Fruit fly (Drosophila melanogaster) whole organism, wandering third instar larva: ENCODE results near the gene Gnf1.
A peak's percentile ranks its signal among the peaks of the same experiment; 100 is the strongest.

Experiments
- Abd-B ChIP-seq: fragments of >200 bp; optimal IDR thresholded peaks from 2 replicates; lab custom pipeline; 2017; ENCODE audit warnings: missing biosample characterization, missing genetic modification characterization
- CG32264 ChIP-seq: fragments of 200-800 bp; sonication (Bioruptor generic); optimal IDR thresholded peaks from 2 replicates; lab custom pipeline; 2016; ENCODE audit warnings: missing biosample characterization, missing genetic modification characterization
- CG9705 ChIP-seq: fragments of 200-800 bp; sonication (Bioruptor generic); optimal IDR thresholded peaks from 2 replicates; lab custom pipeline; 2018; ENCODE audit warnings: missing biosample characterization, mild to moderate bottlenecking, missing genetic modification characterization
- CrebA ChIP-seq: fragments of 200-800 bp; sonication (Bioruptor generic); optimal IDR thresholded peaks from 2 replicates; lab custom pipeline; 2016; ENCODE audit warnings: missing biosample characterization, mild to moderate bottlenecking, missing genetic modification characterization, borderline replicate concordance
- Dif ChIP-seq: fragments of 200-275, 200-300 bp; sonication (Bioruptor generic); optimal IDR thresholded peaks from 2 replicates; lab custom pipeline; 2018; ENCODE audit warnings: missing biosample characterization, missing genetic modification characterization; ENCODE audit not compliant: partially characterized antibody
- GATAd ChIP-seq: sonication (Bioruptor generic); optimal IDR thresholded peaks from 2 replicates; lab custom pipeline; 2016; ENCODE audit warnings: missing biosample characterization, missing genetic modification characterization
- HLH106 ChIP-seq: fragments of 200-800 bp; optimal IDR thresholded peaks from 3 replicates; lab custom pipeline; 2019; ENCODE audit warnings: missing biosample characterization, mild to moderate bottlenecking, missing genetic modification characterization, moderate library complexity
- Hnf4 ChIP-seq: fragments of 200-800 bp; sonication (Bioruptor generic); optimal IDR thresholded peaks from 2 replicates; lab custom pipeline; 2016; ENCODE audit warnings: missing biosample characterization, mild to moderate bottlenecking, missing genetic modification characterization
- Hr78 ChIP-seq: fragments of >200 bp; optimal IDR thresholded peaks from 2 replicates; lab custom pipeline; 2017; ENCODE audit warnings: missing biosample characterization, missing genetic modification characterization
- Hr83 ChIP-seq: fragments of 200-300 bp; sonication (Bioruptor generic); optimal IDR thresholded peaks from 2 replicates; lab custom pipeline; 2016; ENCODE audit warnings: missing biosample characterization, mild to moderate bottlenecking, missing genetic modification characterization, moderate library complexity; ENCODE audit not compliant: poor library complexity, severe bottlenecking
- Jra ChIP-seq: sonication (Bioruptor generic); optimal IDR thresholded peaks from 2 replicates; lab custom pipeline; 2016; ENCODE audit warnings: missing biosample characterization, missing genetic modification characterization
- Mio ChIP-seq: sonication (Bioruptor generic); optimal IDR thresholded peaks from 2 replicates; lab custom pipeline; 2016; ENCODE audit warnings: missing biosample characterization, missing genetic modification characterization
- Myc ChIP-seq: fragments of >200 bp; optimal IDR thresholded peaks from 2 replicates; lab custom pipeline; 2017
- N ChIP-seq: fragments of >200 bp; optimal IDR thresholded peaks from 2 replicates; lab custom pipeline; 2018; ENCODE audit warnings: missing biosample characterization, missing external identifiers, missing genetic modification characterization
- OdsH ChIP-seq: fragments of 200-800 bp; sonication (Bioruptor generic); optimal IDR thresholded peaks from 2 replicates; lab custom pipeline; 2016; ENCODE audit warnings: missing biosample characterization, mild to moderate bottlenecking, missing genetic modification characterization
- Rel ChIP-seq, 2 experiments: fragments of 200-800 bp; sonication (Bioruptor generic) in 1 of 2; optimal IDR thresholded peaks; 2 replicates in 1 of 2; 3 replicates in 1 of 2; lab custom pipeline; 2016 to 2019; ENCODE audit warnings: mild to moderate bottlenecking in 2 of 2, missing biosample characterization in 2 of 2, missing genetic modification characterization in 2 of 2, moderate library complexity in 1 of 2
- Sp1 ChIP-seq: fragments of 200-800 bp; sonication (Bioruptor generic); optimal IDR thresholded peaks from 3 replicates; lab custom pipeline; 2019; ENCODE audit warnings: missing biosample characterization, mild to moderate bottlenecking, missing genetic modification characterization, moderate library complexity
- br ChIP-seq: fragments of 200-800 bp; sonication (Bioruptor generic); optimal IDR thresholded peaks from 2 replicates; lab custom pipeline; 2016; ENCODE audit warnings: missing biosample characterization, missing genetic modification characterization
- brk ChIP-seq: fragments of 200-800 bp; sonication (Bioruptor generic); optimal IDR thresholded peaks from 2 replicates; lab custom pipeline; 2016; ENCODE audit warnings: missing biosample characterization, mild to moderate bottlenecking, missing genetic modification characterization
- dl ChIP-seq, 2 experiments: fragments of 175-275, 200-275 bp in 1 of 2; fragments of 200-275 bp in 1 of 2; sonication (Bioruptor generic); optimal IDR thresholded peaks; lab custom pipeline; 2018; ENCODE audit warnings: mild to moderate bottlenecking in 2 of 2, missing biosample characterization in 2 of 2, missing genetic modification characterization in 2 of 2, moderate library complexity in 2 of 2; ENCODE audit not compliant: partially characterized antibody in 2 of 2, insufficient read depth in 1 of 2
- dmrt93B ChIP-seq: fragments of 200-800 bp; sonication (Bioruptor generic); optimal IDR thresholded peaks from 2 replicates; lab custom pipeline; 2018; ENCODE audit warnings: missing biosample characterization, mild to moderate bottlenecking, missing genetic modification characterization
- dsf ChIP-seq: sonication (Bioruptor generic); optimal IDR thresholded peaks from 2 replicates; lab custom pipeline; 2016; ENCODE audit warnings: missing biosample characterization, missing genetic modification characterization, borderline replicate concordance
- fru ChIP-seq: fragments of 200-800 bp; sonication (Bioruptor generic); optimal IDR thresholded peaks from 3 replicates; lab custom pipeline; 2016; ENCODE audit warnings: missing biosample characterization, mild to moderate bottlenecking, missing genetic modification characterization
- h ChIP-seq: fragments of 200-800 bp; sonication (Bioruptor generic); optimal IDR thresholded peaks from 3 replicates; lab custom pipeline; 2016; ENCODE audit warnings: missing biosample characterization, mild to moderate bottlenecking, missing genetic modification characterization
- jim ChIP-seq: fragments of 175-275, 200-325 bp; sonication (Bioruptor generic); optimal IDR thresholded peaks from 2 replicates; lab custom pipeline; 2016; ENCODE audit warnings: missing biosample characterization, mild to moderate bottlenecking, missing genetic modification characterization
- pan ChIP-seq: fragments of >200 bp; optimal IDR thresholded peaks from 2 replicates; lab custom pipeline; 2017
- rgr ChIP-seq: fragments of 200-800 bp; sonication (Bioruptor generic); optimal IDR thresholded peaks from 3 replicates; lab custom pipeline; 2016; ENCODE audit warnings: missing biosample characterization, mild to moderate bottlenecking, missing genetic modification characterization
- sage ChIP-seq: fragments of 200-800 bp; sonication (Bioruptor generic); optimal IDR thresholded peaks from 2 replicates; lab custom pipeline; 2016; ENCODE audit warnings: missing biosample characterization, mild to moderate bottlenecking, missing genetic modification characterization
- sv ChIP-seq: fragments of 200-800 bp; sonication (Bioruptor generic); optimal IDR thresholded peaks from 3 replicates; lab custom pipeline; 2016; ENCODE audit warnings: missing biosample characterization, missing genetic modification characterization
- tai ChIP-seq: sonication (Bioruptor generic); optimal IDR thresholded peaks from 2 replicates; lab custom pipeline; 2016; ENCODE audit warnings: missing biosample characterization, missing genetic modification characterization
- usp ChIP-seq: fragments of >200 bp; optimal IDR thresholded peaks from 2 replicates; lab custom pipeline; 2017; ENCODE audit warnings: missing biosample characterization, missing genetic modification characterization
- woc ChIP-seq: sonication (Bioruptor generic); optimal IDR thresholded peaks from 2 replicates; lab custom pipeline; 2016; ENCODE audit warnings: missing biosample characterization, mild to moderate bottlenecking, missing genetic modification characterization

The Gnf1 gene

DNA sequence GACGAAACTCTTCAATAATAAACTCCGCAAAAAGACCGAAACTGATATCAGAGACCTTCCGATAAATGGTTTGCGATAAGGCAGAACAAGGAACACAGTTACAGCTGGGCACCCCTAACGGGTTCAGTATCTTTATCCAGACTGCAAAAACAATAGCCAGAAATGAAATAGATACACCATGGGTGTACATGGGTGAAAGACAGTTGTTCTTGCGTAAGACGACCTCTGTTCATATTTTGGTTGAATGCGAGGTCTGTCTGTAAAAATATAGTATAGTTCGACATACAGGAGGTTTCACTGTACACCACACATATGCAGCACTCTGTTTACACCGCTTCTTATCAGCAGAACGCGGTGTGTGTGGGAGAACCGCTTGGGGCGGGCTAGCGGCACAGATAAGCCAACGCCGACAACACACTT, 5.7 kb downstream of the Gnf1 start (continued):
- peak; percentile 83 for TF ChIP-seq OdsH (GFP tag; lab: Kevin White, UChicago)
- peak; percentile 75 for TF ChIP-seq Sp1 (GFP tag; lab: Kevin White, UChicago)
- TF ChIP-seq h (GFP tag; lab: Kevin White, UChicago): peak; percentile 89
- no peak for TF ChIP-seq N (GFP tag; lab: Kevin White, UChicago)
- peak; percentile 10 for TF ChIP-seq CG9705 (GFP tag; lab: Kevin White, UChicago)

DNA sequence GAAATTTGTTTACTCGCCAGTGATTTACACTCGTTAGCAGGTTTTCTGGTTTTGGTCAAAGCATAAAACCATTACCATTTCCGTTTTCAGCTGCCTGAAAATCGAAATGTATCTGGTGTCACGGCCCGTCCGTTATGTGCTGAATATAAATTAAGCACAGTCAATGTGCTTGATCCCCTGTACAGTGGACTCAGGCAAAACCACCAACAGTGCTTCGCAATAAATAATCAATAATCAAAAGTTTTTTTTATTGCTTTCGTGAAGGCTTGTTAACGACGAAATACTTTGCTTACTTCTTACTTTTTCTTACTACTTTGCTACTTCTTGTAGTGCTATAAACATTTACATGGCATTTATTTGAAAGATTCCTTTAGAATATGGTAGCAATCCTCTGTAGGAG, 6.8 kb downstream of the Gnf1 start:
- TF ChIP-seq CG9705 (GFP tag; lab: Kevin White, UChicago): no peak
- peak; percentile 5 for TF ChIP-seq HLH106 (tag; lab: Kevin White, UChicago)
- peak; percentile 4 for TF ChIP-seq OdsH (GFP tag; lab: Kevin White, UChicago)
- TF ChIP-seq Jra (GFP tag; lab: Kevin White, UChicago): no peak
- no peak for TF ChIP-seq tai (GFP tag; lab: Kevin White, UChicago)

DNA sequence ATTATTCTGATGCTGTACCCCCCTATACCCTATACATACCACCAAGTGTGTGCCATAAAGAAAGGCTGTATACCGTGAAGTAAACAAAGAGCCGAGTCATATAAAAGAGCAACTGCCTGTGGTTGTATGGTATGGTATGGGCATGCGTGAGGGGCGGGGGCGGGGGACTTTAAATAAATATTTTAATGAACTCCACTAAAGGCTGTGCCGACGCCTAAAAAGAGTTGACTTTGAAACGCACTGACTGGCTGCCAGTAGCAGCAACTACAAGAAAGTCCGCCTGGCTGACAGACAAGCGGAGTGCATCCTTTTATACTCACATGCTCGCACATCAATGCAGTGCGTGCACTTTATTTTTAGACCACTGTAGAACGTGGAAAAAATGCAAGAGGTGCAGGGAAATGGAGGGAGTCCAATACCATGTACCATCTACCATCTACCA, 8.0 kb downstream of the Gnf1 start:
- TF ChIP-seq brk (no peak), HLH106 (tag; lab: Kevin White, UChicago) (peak; percentile 6)

DNA sequence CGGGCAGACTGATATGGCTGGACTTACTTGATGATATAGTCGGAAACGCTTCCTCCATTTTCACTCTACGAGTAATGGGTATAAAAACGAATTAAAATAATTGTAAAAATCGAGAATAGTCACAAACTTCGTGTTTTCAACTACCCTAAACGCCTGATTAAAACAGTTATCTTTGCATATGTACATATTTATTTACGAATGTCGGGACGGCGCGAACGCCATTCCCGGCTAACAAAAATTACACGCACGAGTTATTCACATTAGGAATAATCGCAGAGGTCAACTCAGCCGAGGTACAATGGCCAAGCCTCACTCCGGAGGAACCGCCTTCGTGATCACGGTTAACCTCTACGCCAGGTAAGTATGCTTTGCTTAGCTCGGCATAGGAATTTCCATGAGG, 41.3 kb downstream of the Gnf1 start:
- TF ChIP-seq sage (GFP tag; lab: Kevin White, UChicago): no peak
- TF ChIP-seq jim: no peak
- no peak for TF ChIP-seq dl (GFP tag; optimal IDR thresholded peaks at IDR 0.05; lab: Kevin White, UChicago; ENCODE audit: insufficient read depth in 1 of 2, partially characterized antibody in 2 of 2)
- no peak for TF ChIP-seq Jra (GFP tag; lab: Kevin White, UChicago)
- no peak for TF ChIP-seq Mio
- TF ChIP-seq Rel (GFP tag; optimal IDR thresholded peaks at IDR 0.05; lab: Kevin White, UChicago): no peak
- TF ChIP-seq Rel (tag; optimal IDR thresholded peaks at IDR 0.05; lab: Kevin White, UChicago): no peak
- TF ChIP-seq pan (lab: Kevin White, UChicago): no peak
- no peak for TF ChIP-seq br
- no peak for TF ChIP-seq brk
- no peak for TF ChIP-seq Abd-B (GFP tag; lab: Kevin White, UChicago)

DNA sequence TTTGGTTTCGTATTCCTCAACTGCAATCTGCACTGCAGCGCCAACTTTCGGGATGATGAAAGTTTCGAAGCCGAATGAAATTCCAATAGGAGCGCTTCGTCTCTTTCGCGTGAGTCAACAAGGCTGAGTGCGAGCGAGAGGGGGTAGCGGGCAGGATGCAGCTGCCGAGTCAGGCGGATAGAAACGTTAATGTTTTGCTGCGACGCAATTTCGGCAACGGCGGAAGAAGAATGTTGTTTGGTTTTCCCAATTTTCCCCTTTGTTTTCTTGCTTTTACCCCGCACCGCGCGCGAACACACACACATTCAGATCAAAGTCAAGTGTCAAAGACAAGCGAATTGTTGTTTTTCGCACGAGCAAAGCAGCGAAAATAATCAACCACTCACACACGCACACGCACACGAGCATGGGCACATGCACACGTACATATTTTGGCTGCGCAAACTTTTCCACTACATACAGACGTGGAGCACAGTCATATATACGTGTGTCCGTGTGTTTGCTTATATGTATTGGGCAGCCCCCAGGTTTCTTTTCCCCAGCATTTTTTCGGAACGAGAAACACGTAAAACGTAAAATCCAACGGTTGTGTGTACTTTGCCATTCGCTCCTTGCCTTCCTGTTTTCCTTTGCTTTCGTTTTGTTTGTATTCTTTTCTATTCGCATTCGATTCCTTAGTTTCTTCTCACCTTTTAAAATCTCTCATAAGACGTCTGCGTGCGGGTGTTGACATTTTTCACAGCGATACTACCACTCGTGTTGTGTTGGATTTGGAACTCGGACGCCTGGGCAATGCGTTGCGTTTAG, 45.5 kb downstream of the Gnf1 start:
- TF ChIP-seq Myc (lab: Kevin White, UChicago): no peak
- TF ChIP-seq N (GFP tag; lab: Kevin White, UChicago): peak; percentile 74
- no peak for TF ChIP-seq pan (lab: Kevin White, UChicago)
- TF ChIP-seq Hr83 (GFP tag; lab: Kevin White, UChicago): no peak
- peak; percentile 64 for TF ChIP-seq h (GFP tag; lab: Kevin White, UChicago)
- no peak for TF ChIP-seq Mio
- TF ChIP-seq Jra (GFP tag; lab: Kevin White, UChicago): peak; percentile 21
- no peak for TF ChIP-seq sage (GFP tag; lab: Kevin White, UChicago)
- peak; percentile 76 for TF ChIP-seq CrebA (GFP tag; lab: Kevin White, UChicago)
- no peak for TF ChIP-seq tai (GFP tag; lab: Kevin White, UChicago)
- peak; percentile 32 for TF ChIP-seq Hnf4 (GFP tag; lab: Kevin White, UChicago)
- peak in 1 of 2 experiments; percentile 8 for TF ChIP-seq dl (GFP tag; optimal IDR thresholded peaks at IDR 0.05; lab: Kevin White, UChicago; ENCODE audit: insufficient read depth in 1 of 2, partially characterized antibody in 2 of 2)
- TF ChIP-seq Dif (GFP tag; lab: Kevin White, UChicago): peak; percentile 53
- TF ChIP-seq Sp1 (GFP tag; lab: Kevin White, UChicago): no peak
- TF ChIP-seq br: peak; percentile 23
- no peak for TF ChIP-seq Rel (GFP tag; optimal IDR thresholded peaks at IDR 0.05; lab: Kevin White, UChicago)
- peak; percentile 73 for TF ChIP-seq Rel (tag; optimal IDR thresholded peaks at IDR 0.05; lab: Kevin White, UChicago)
- TF ChIP-seq woc: no peak
- TF ChIP-seq brk: no peak
- TF ChIP-seq CG32264 (GFP tag; lab: Kevin White, UChicago): no peak
- TF ChIP-seq rgr (GFP tag; lab: Kevin White, UChicago): peak; percentile 18

DNA sequence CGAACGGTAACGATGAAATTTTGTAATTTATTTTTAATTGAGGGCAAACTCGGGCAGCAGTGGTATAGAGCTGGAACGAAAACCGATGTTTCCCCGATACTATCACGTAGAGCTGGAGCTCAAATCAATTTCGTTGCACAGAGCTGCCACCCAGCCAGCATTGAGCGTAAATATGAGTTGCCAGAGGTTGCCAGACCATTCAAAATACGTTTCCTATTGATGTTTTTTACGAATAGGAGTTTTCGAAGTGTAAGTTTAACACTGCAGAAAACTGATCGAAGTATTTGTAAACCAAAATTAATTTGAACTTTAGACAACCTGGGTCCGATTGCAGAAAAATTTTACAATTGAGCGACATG, 46.1 kb downstream of the Gnf1 start, which contains the start of gene Ubc6:
Gene Ubc6, minus strand, starts transcription at position 112 of the 359 bp plus-strand sequence.
- TF ChIP-seq dl (GFP tag; optimal IDR thresholded peaks at IDR 0.05; lab: Kevin White, UChicago; ENCODE audit: insufficient read depth in 1 of 2, partially characterized antibody in 2 of 2): no peak
- no peak for TF ChIP-seq sage (GFP tag; lab: Kevin White, UChicago)
- TF ChIP-seq N (GFP tag; lab: Kevin White, UChicago): peak; percentile 10
- peak; percentile 10 for TF ChIP-seq dmrt93B
- TF ChIP-seq OdsH (GFP tag; lab: Kevin White, UChicago): peak; percentile 32
- no peak for TF ChIP-seq Myc (lab: Kevin White, UChicago)
- TF ChIP-seq sv (GFP tag; lab: Kevin White, UChicago): peak; percentile 56
- TF ChIP-seq CG9705 (GFP tag; lab: Kevin White, UChicago): no peak
- no peak for TF ChIP-seq pan (lab: Kevin White, UChicago)
- no peak for TF ChIP-seq Dif (GFP tag; lab: Kevin White, UChicago)
- peak; percentile 64 for TF ChIP-seq fru (GFP tag; lab: Kevin White, UChicago)
- no peak for TF ChIP-seq usp (GFP tag; lab: Kevin White, UChicago)
- TF ChIP-seq woc: peak; percentile 17
- peak; percentile 71 for TF ChIP-seq h (GFP tag; lab: Kevin White, UChicago)
- no peak for TF ChIP-seq CG32264 (GFP tag; lab: Kevin White, UChicago)
- TF ChIP-seq HLH106 (tag; lab: Kevin White, UChicago): peak; percentile 60
- no peak for TF ChIP-seq GATAd (GFP tag; lab: Kevin White, UChicago)
- no peak for TF ChIP-seq dsf
- peak; percentile 2 for TF ChIP-seq Sp1 (GFP tag; lab: Kevin White, UChicago)
- peak; percentile 70 for TF ChIP-seq brk
- peak; percentile 60 for TF ChIP-seq jim
- TF ChIP-seq Rel (GFP tag; optimal IDR thresholded peaks at IDR 0.05; lab: Kevin White, UChicago): no peak
- peak; percentile 63 for TF ChIP-seq Rel (tag; optimal IDR thresholded peaks at IDR 0.05; lab: Kevin White, UChicago)
- TF ChIP-seq Hr78 (GFP tag; lab: Kevin White, UChicago): no peak
- TF ChIP-seq rgr (GFP tag; lab: Kevin White, UChicago): peak; percentile 77
- peak; percentile 61 for TF ChIP-seq Jra (GFP tag; lab: Kevin White, UChicago)
